Fruit fly (Drosophila melanogaster) whole organism, embryonic: ENCODE measurements around the gene Pld3.

ENCODE experiments used
- Adf1 ChIP-seq: fragments of 200-800 bp; sonication (Bioruptor generic); IDR thresholded peaks from 2 replicates; pipeline ENCODE4 v1.3.6; 2022; ENCODE audit warnings: missing biosample characterization, missing genetic modification characterization
- CG10959 ChIP-seq: fragments of 200-800 bp; sonication (Bioruptor generic); IDR thresholded peaks from 2 replicates; pipeline ENCODE4 v1.3.6; 2022; ENCODE audit warnings: missing biosample characterization, missing genetic modification characterization
- CG12659 ChIP-seq: fragments of 200-800 bp; sonication (Bioruptor generic); optimal IDR thresholded peaks from 3 replicates; lab custom pipeline; 2017; ENCODE audit warnings: mild to moderate bottlenecking, missing biosample characterization, missing genetic modification reagents, missing genetic modification characterization
- CG13894 ChIP-seq: fragments of 200-800 bp; sonication (Bioruptor generic); optimal IDR thresholded peaks from 3 replicates; lab custom pipeline; 2018; ENCODE audit warnings: missing biosample characterization, mild to moderate bottlenecking, missing genetic modification characterization, moderate library complexity
- CG14014 ChIP-seq: fragments of 200-800 bp; sonication (Bioruptor generic); IDR thresholded peaks from 2 replicates; pipeline ENCODE4 v1.3.6; 2022; ENCODE audit warnings: missing biosample characterization, missing genetic modification characterization
- CG14710 ChIP-seq: fragments of 200-800 bp; sonication (Bioruptor generic); optimal IDR thresholded peaks from 3 replicates; lab custom pipeline; 2019; ENCODE audit warnings: missing biosample characterization, mild to moderate bottlenecking, missing genetic modification characterization, moderate library complexity
- CG14860 ChIP-seq: fragments of 200-800 bp; sonication (Bioruptor generic); IDR thresholded peaks from 3 replicates; pipeline ENCODE4 v1.3.6; 2022; ENCODE audit warnings: missing biosample characterization, missing genetic modification characterization; ENCODE audit not compliant: partially characterized antibody
- CG17361 ChIP-seq: fragments of 200-800 bp; sonication (Bioruptor generic); IDR thresholded peaks from 3 replicates; pipeline ENCODE4 v1.3.6; 2022; ENCODE audit warnings: missing biosample characterization, missing genetic modification characterization
- CG18764 ChIP-seq: fragments of 200-800 bp; sonication (Bioruptor generic); optimal IDR thresholded peaks from 3 replicates; lab custom pipeline; 2016; ENCODE audit warnings: missing biosample characterization, missing genetic modification characterization
- CG2202 ChIP-seq: fragments of 200-800 bp; sonication (Bioruptor generic); optimal IDR thresholded peaks from 2 replicates; lab custom pipeline; 2018; ENCODE audit warnings: missing biosample characterization, mild to moderate bottlenecking, missing genetic modification characterization
- CG30431 ChIP-seq: fragments of 200-800 bp; sonication (Bioruptor generic); optimal IDR thresholded peaks from 2 replicates; lab custom pipeline; 2017; ENCODE audit warnings: missing biosample characterization, missing genetic modification characterization
- CG32532 ChIP-seq: fragments of 200-800 bp; sonication (Bioruptor generic); IDR thresholded peaks from 2 replicates; pipeline ENCODE4 v1.3.6; 2022; ENCODE audit warnings: missing biosample characterization, missing genetic modification characterization
- CG33557 ChIP-seq: fragments of 200-800 bp; sonication (Bioruptor generic); optimal IDR thresholded peaks from 2 replicates; lab custom pipeline; 2019; ENCODE audit warnings: missing biosample characterization, mild to moderate bottlenecking, missing genetic modification characterization, moderate library complexity
- CG3407 ChIP-seq: fragments of 200-800 bp; sonication (Bioruptor generic); optimal IDR thresholded peaks from 2 replicates; lab custom pipeline; 2018; ENCODE audit warnings: missing biosample characterization, mild to moderate bottlenecking, missing genetic modification characterization
- CG42726 ChIP-seq: fragments of 200-800 bp; sonication (Bioruptor generic); IDR thresholded peaks from 2 replicates; pipeline ENCODE4 v1.3.6; 2022; ENCODE audit warnings: missing biosample characterization, missing genetic modification characterization; ENCODE audit not compliant: partially characterized antibody
- CG4328 ChIP-seq: fragments of 200-800 bp; sonication (Bioruptor generic); optimal IDR thresholded peaks from 3 replicates; lab custom pipeline; 2017; ENCODE audit warnings: missing biosample characterization, missing genetic modification reagents, missing genetic modification characterization
- CG43689 ChIP-seq: fragments of 200-800 bp; sonication (Bioruptor generic); IDR thresholded peaks from 2 replicates; pipeline ENCODE4 v1.3.6; 2022; ENCODE audit warnings: missing biosample characterization, missing genetic modification characterization
- CG4404 ChIP-seq: fragments of 200-800 bp; sonication (Bioruptor generic); IDR thresholded peaks from 2 replicates; pipeline ENCODE4 v1.3.6; 2022; ENCODE audit warnings: missing biosample characterization, missing genetic modification characterization
- CG8089 ChIP-seq: fragments of 200-800 bp; sonication (Bioruptor generic); optimal IDR thresholded peaks from 3 replicates; lab custom pipeline; 2016; ENCODE audit warnings: missing biosample characterization, missing genetic modification characterization
- CG8359 ChIP-seq: fragments of 200-800 bp; sonication (Bioruptor generic); optimal IDR thresholded peaks from 2 replicates; lab custom pipeline; 2017; ENCODE audit warnings: missing biosample characterization, mild to moderate bottlenecking, missing genetic modification characterization, borderline replicate concordance
- D ChIP-seq, 2 experiments: fragments of 200-800 bp in 1 of 2; fragments of >200 bp in 1 of 2; sonication (Bioruptor generic) in 1 of 2; optimal IDR thresholded peaks; 2 replicates in 1 of 2; 3 replicates in 1 of 2; lab custom pipeline; 2017; ENCODE audit warnings: mild to moderate bottlenecking in 1 of 2, missing biosample characterization in 1 of 2, missing genetic modification characterization in 1 of 2, missing genetic modification reagents in 1 of 2
- Dad ChIP-seq: fragments of 200-800 bp; sonication (Bioruptor generic); optimal IDR thresholded peaks from 3 replicates; lab custom pipeline; 2016; ENCODE audit warnings: missing biosample characterization, missing genetic modification characterization
- Dref ChIP-seq: fragments of 200-800 bp; sonication (Bioruptor generic); IDR thresholded peaks from 2 replicates; pipeline ENCODE4 v1.3.6; 2022; ENCODE audit warnings: missing biosample characterization, missing genetic modification characterization
- Eip74EF ChIP-seq, 2 experiments: fragments of 200-800 bp in 1 of 2; fragments of >200 bp in 1 of 2; sonication (Bioruptor generic) in 1 of 2; optimal IDR thresholded peaks; 2 replicates each; lab custom pipeline; 2017 to 2019; ENCODE audit warnings: missing biosample characterization in 2 of 2, missing genetic modification characterization in 2 of 2, mild to moderate bottlenecking in 1 of 2, moderate library complexity in 1 of 2
- Fer3 ChIP-seq: fragments of 200-800 bp; sonication (Bioruptor generic); optimal IDR thresholded peaks from 2 replicates; lab custom pipeline; 2018; ENCODE audit warnings: missing biosample characterization, mild to moderate bottlenecking, missing genetic modification characterization, moderate library complexity
- Gsc ChIP-seq: fragments of 200-800 bp; sonication (Bioruptor generic); IDR thresholded peaks from 2 replicates; pipeline ENCODE4 v1.3.6; 2022; ENCODE audit warnings: missing biosample characterization, missing genetic modification characterization
- H2.0 ChIP-seq: fragments of 200-800 bp; sonication (Bioruptor generic); IDR thresholded peaks from 2 replicates; pipeline ENCODE4 v1.3.6; 2022; ENCODE audit warnings: missing biosample characterization, missing genetic modification characterization
- HLHmδ ChIP-seq: fragments of 200-800 bp; sonication (Bioruptor generic); optimal IDR thresholded peaks from 2 replicates; lab custom pipeline; 2018; ENCODE audit warnings: missing biosample characterization, mild to moderate bottlenecking, missing genetic modification characterization, moderate library complexity
- Hey ChIP-seq: fragments of 200-800 bp; sonication (Bioruptor generic); optimal IDR thresholded peaks from 3 replicates; lab custom pipeline; 2018; ENCODE audit warnings: missing biosample characterization, mild to moderate bottlenecking, missing genetic modification characterization
- Hr3 ChIP-seq: fragments of 200-800 bp; sonication (Bioruptor generic); optimal IDR thresholded peaks from 3 replicates; lab custom pipeline; 2016; ENCODE audit warnings: missing biosample characterization, missing genetic modification characterization
- MBD-R2 ChIP-seq: fragments of 200-800 bp; sonication (Bioruptor generic); IDR thresholded peaks from 2 replicates; pipeline ENCODE4 v1.3.6; 2022; ENCODE audit warnings: missing biosample characterization, missing genetic modification characterization
- MTF-1 ChIP-seq: fragments of 200-800 bp; sonication (Bioruptor generic); optimal IDR thresholded peaks from 2 replicates; lab custom pipeline; 2018; ENCODE audit warnings: missing biosample characterization, mild to moderate bottlenecking, missing genetic modification characterization, borderline replicate concordance
- Six4 ChIP-seq: fragments of 200-800 bp; sonication (Bioruptor generic); optimal IDR thresholded peaks from 2 replicates; lab custom pipeline; 2016; ENCODE audit warnings: missing biosample characterization, missing genetic modification characterization
- Sry-β ChIP-seq: fragments of 200-800 bp; sonication (Bioruptor generic); optimal IDR thresholded peaks from 2 replicates; lab custom pipeline; 2018; ENCODE audit warnings: missing biosample characterization, mild to moderate bottlenecking, missing genetic modification characterization, moderate library complexity
- amos ChIP-seq: fragments of 200-800 bp; sonication (Bioruptor generic); IDR thresholded peaks from 2 replicates; pipeline ENCODE4 v1.3.6; 2022; ENCODE audit warnings: missing biosample characterization, missing genetic modification characterization; ENCODE audit not compliant: partially characterized antibody
- caup ChIP-seq: fragments of 200-800 bp; sonication (Bioruptor generic); optimal IDR thresholded peaks from 3 replicates; lab custom pipeline; 2017; ENCODE audit warnings: missing biosample characterization, mild to moderate bottlenecking, missing genetic modification characterization, moderate library complexity; ENCODE audit not compliant: severe bottlenecking
- chm ChIP-seq: fragments of 200-800 bp; sonication (Bioruptor generic); IDR thresholded peaks from 2 replicates; pipeline ENCODE4 v1.3.6; 2022; ENCODE audit warnings: missing biosample characterization, missing genetic modification characterization
- ewg ChIP-seq: fragments of 200-800 bp; sonication (Bioruptor generic); optimal IDR thresholded peaks from 3 replicates; lab custom pipeline; 2017; ENCODE audit warnings: mild to moderate bottlenecking, missing biosample characterization, missing genetic modification reagents, missing genetic modification characterization
- kay ChIP-seq: fragments of 200-800 bp; sonication (Bioruptor generic); optimal IDR thresholded peaks from 2 replicates; lab custom pipeline; 2016; ENCODE audit warnings: missing biosample characterization, missing genetic modification characterization
- kni ChIP-seq: fragments of 200-800 bp; sonication (Bioruptor generic); optimal IDR thresholded peaks from 3 replicates; lab custom pipeline; 2017; ENCODE audit warnings: mild to moderate bottlenecking, missing biosample characterization, missing genetic modification reagents, missing genetic modification characterization
- lov ChIP-seq, 2 experiments: fragments of 200-800 bp in 1 of 2; fragments of >200 bp in 1 of 2; sonication (Bioruptor generic) in 1 of 2; IDR thresholded peaks in 1 of 2; optimal IDR thresholded peaks in 1 of 2; 2 replicates in 1 of 2; 3 replicates in 1 of 2; pipeline versions ENCODE4 v1.3.6 to Lab custom; 2017 to 2022; ENCODE audit warnings: missing biosample characterization in 1 of 2, missing genetic modification characterization in 1 of 2
- onecut ChIP-seq: fragments of 200-800 bp; sonication (Bioruptor generic); IDR thresholded peaks from 2 replicates; pipeline ENCODE4 v1.3.6; 2022; ENCODE audit warnings: missing biosample characterization, missing genetic modification characterization
- phol ChIP-seq: fragments of 200-800 bp; sonication (Bioruptor generic); optimal IDR thresholded peaks from 3 replicates; lab custom pipeline; 2018; ENCODE audit warnings: missing biosample characterization, mild to moderate bottlenecking, missing genetic modification characterization, moderate library complexity
- sc ChIP-seq, 3 experiments: fragments of >200 bp in 2 of 3; fragments of 200-800 bp in 1 of 3; sonication (Bioruptor generic) in 1 of 3; optimal IDR thresholded peaks; 2 replicates in 2 of 3; 3 replicates in 1 of 3; lab custom pipeline; 2017; ENCODE audit warnings: mild to moderate bottlenecking in 1 of 3, missing biosample characterization in 1 of 3, missing genetic modification characterization in 1 of 3, missing genetic modification reagents in 1 of 3
- stwl ChIP-seq: fragments of 200-800 bp; sonication (Bioruptor generic); optimal IDR thresholded peaks from 3 replicates; lab custom pipeline; 2018; ENCODE audit warnings: missing biosample characterization, mild to moderate bottlenecking, missing genetic modification characterization, moderate library complexity
- sug ChIP-seq: fragments of 200-800 bp; optimal IDR thresholded peaks from 2 replicates; lab custom pipeline; 2019; ENCODE audit warnings: missing biosample characterization, mild to moderate bottlenecking, missing genetic modification characterization, moderate library complexity
- zen ChIP-seq: fragments of 200-800 bp; sonication (Bioruptor generic); optimal IDR thresholded peaks from 3 replicates; lab custom pipeline; 2018; ENCODE audit warnings: missing biosample characterization, mild to moderate bottlenecking, missing genetic modification characterization, moderate library complexity
- zfh1 ChIP-seq: fragments of 200-800 bp; sonication (Bioruptor generic); IDR thresholded peaks from 3 replicates; pipeline ENCODE4 v1.3.6; 2022; ENCODE audit warnings: missing biosample characterization, missing genetic modification characterization

The Pld3 gene

DNA sequence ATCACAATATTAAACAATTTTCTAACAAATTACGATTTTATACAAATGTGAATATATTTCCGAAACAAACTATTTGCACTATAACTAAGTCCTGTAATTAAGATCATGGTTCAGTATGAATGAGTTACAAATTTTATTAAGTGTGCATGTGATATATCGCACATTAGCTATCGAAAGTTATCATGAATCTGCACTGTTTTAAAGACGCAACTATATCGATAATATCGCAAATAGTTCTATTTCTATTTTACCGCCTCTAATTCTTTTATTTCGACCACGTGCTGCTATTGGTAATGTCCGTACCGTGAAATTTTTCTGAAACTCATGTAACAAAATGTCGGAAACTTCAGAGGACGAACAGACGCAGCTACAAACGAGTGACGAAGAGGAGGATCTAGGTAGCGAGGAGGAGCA lies 15.7 kb upstream of the Pld3 start, which contains the start of gene pths (continued):
- TF ChIP-seq kni (GFP tag; lab: Kevin White, UChicago) (no peak), MBD-R2 (GFP tag; lab: Robert Waterston, UW) (peak; percentile 39), Sry-β (peak; percentile 2), MTF-1 (GFP tag; lab: Kevin White, UChicago) (no peak), CG8089 (no peak), CG13894 (tag; lab: Kevin White, UChicago) (peak; percentile 52), CG33557 (GFP tag; lab: Kevin White, UChicago) (no peak), kay (GFP tag; lab: Kevin White, UChicago) (no peak), CG10959 (GFP tag; lab: Robert Waterston, UW) (no peak), CG8359 (no peak), CG43689 (GFP tag; lab: Robert Waterston, UW) (no peak), Dref (GFP tag; lab: Robert Waterston, UW) (peak; percentile 90), D (optimal IDR thresholded peaks at IDR 0.05; lab: Kevin White, UChicago) (no peak), D (GFP tag; optimal IDR thresholded peaks at IDR 0.05; lab: Kevin White, UChicago) (no peak), CG14860 (peak; percentile 57; the same call in 2 of the 3 replicates), CG17361 (peak; percentile 44; the same call in 2 of the 3 replicates), Gsc (GFP tag; lab: Robert Waterston, UW) (no peak), CG18764 (GFP tag; lab: Kevin White, UChicago) (peak; percentile 4), Fer3 (tag; lab: Kevin White, UChicago) (peak; percentile 44), Dad (GFP tag; lab: Kevin White, UChicago) (no peak), Hr3 (GFP tag; lab: Kevin White, UChicago) (peak; percentile 88), CG42726 (GFP tag; lab: Robert Waterston, UW) (peak; percentile 83), sc (optimal IDR thresholded peaks at IDR 0.05; lab: Kevin White, UChicago) (no peak), sc (GFP tag; optimal IDR thresholded peaks at IDR 0.05; lab: Kevin White, UChicago) (no peak), zfh1 (GFP tag; lab: Robert Waterston, UW) (peak; percentile 58; the same call in 1 of the 3 replicates), CG3407 (no peak), caup (GFP tag; lab: Kevin White, UChicago) (no peak), H2.0 (no peak), Eip74EF (GFP tag; optimal IDR thresholded peaks at IDR 0.05; lab: Kevin White, UChicago) (no peak), lov (optimal IDR thresholded peaks at IDR 0.05; lab: Kevin White, UChicago) (no peak), lov (GFP tag; IDR thresholded peaks at IDR 0.05; lab: Robert Waterston, UW) (no peak), amos (GFP tag; lab: Robert Waterston, UW) (peak; percentile 90), stwl (tag; lab: Kevin White, UChicago) (peak; percentile 64), zen (tag; lab: Kevin White, UChicago) (peak; percentile 72), ewg (GFP tag; lab: Kevin White, UChicago) (no peak), CG14710 (tag; lab: Kevin White, UChicago) (peak; percentile 67), phol (tag; lab: Kevin White, UChicago) (peak; percentile 67), Adf1 (GFP tag; lab: Robert Waterston, UW) (no peak), CG4404 (GFP tag; lab: Robert Waterston, UW) (no peak; the same call in 1 of the 2 replicates), Six4 (no peak), onecut (no peak), sug (tag; lab: Kevin White, UChicago) (peak; percentile 50), CG32532 (GFP tag; lab: Robert Waterston, UW) (peak; percentile 65), CG4328 (GFP tag; lab: Kevin White, UChicago) (no peak), CG2202 (tag; lab: Kevin White, UChicago) (no peak), CG30431 (GFP tag; lab: Kevin White, UChicago) (no peak), CG14014 (GFP tag; lab: Robert Waterston, UW) (peak; percentile 37; the same call in 1 of the 2 replicates), HLHmδ (GFP tag; lab: Kevin White, UChicago) (no peak), Hey (no peak), CG12659 (GFP tag; lab: Kevin White, UChicago) (peak; percentile 61), chm (no peak)
